Worm (Caenorhabditis elegans) whole organism, L3 larva: ENCODE measurements around the gene air-1.
A peak's percentile ranks its signal among the peaks of the same experiment; 100 is the strongest.

Experiments
- R02D3.7 ChIP-seq: fragments of 150-350 bp; optimal IDR thresholded peaks from 2 replicates; lab custom pipeline; 2014; ENCODE audit warnings: missing biosample characterization, missing genetic modification characterization
- aly-2 ChIP-seq: fragments of 150-350 bp; optimal IDR thresholded peaks from 2 replicates; lab custom pipeline; 2014; ENCODE audit warnings: missing biosample characterization, missing genetic modification characterization
- ama-1 ChIP-seq: fragments of 150-350 bp; optimal IDR thresholded peaks from 2 replicates; lab custom pipeline; 2018
- ceh-16 ChIP-seq: sonication (generic microtip); optimal IDR thresholded peaks from 2 replicates; lab custom pipeline; 2017; ENCODE audit warnings: missing biosample characterization, missing genetic modification characterization
- ceh-28 ChIP-seq: fragments of 150-350 bp; optimal IDR thresholded peaks from 2 replicates; lab custom pipeline; 2014; ENCODE audit warnings: missing biosample characterization, missing genetic modification reagents, missing genetic modification characterization
- ceh-82 ChIP-seq: fragments of 150-350 bp; optimal IDR thresholded peaks from 2 replicates; lab custom pipeline; 2014; ENCODE audit warnings: missing biosample characterization, missing genetic modification characterization
- ceh-9 ChIP-seq: sonication (generic microtip); optimal IDR thresholded peaks from 2 replicates; lab custom pipeline; 2018; ENCODE audit warnings: missing biosample characterization, missing genetic modification characterization
- elt-1 ChIP-seq: fragments of 150-350 bp; optimal IDR thresholded peaks from 2 replicates; lab custom pipeline; 2014; ENCODE audit warnings: missing biosample characterization, missing genetic modification characterization
- elt-2 ChIP-seq: sonication (generic microtip); optimal IDR thresholded peaks from 2 replicates; lab custom pipeline; 2016; ENCODE audit warnings: missing genetic modification reagents, mild to moderate bottlenecking, missing genetic modification characterization, missing compliant biosample characterization
- elt-3 ChIP-seq, 3 experiments: fragments of 150-350 bp in 1 of 3; sonication (generic microtip) in 2 of 3; optimal IDR thresholded peaks; 2 replicates in 2 of 3; 4 replicates in 1 of 3; lab custom pipeline; 2014 to 2017; ENCODE audit warnings: missing biosample characterization in 3 of 3, missing genetic modification characterization in 3 of 3
- fkh-2 ChIP-seq: fragments of 150-350 bp; optimal IDR thresholded peaks from 2 replicates; lab custom pipeline; 2014; ENCODE audit warnings: missing biosample characterization, missing genetic modification reagents, missing genetic modification characterization
- hmg-11 ChIP-seq: sonication (generic microtip); optimal IDR thresholded peaks from 2 replicates; lab custom pipeline; 2016; ENCODE audit warnings: missing genetic modification characterization, missing compliant biosample characterization
- lin-15B ChIP-seq: fragments of 150-350 bp; optimal IDR thresholded peaks from 2 replicates; lab custom pipeline; 2014; ENCODE audit warnings: missing biosample characterization, missing genetic modification characterization
- lsy-12 ChIP-seq: sonication (generic microtip); optimal IDR thresholded peaks from 2 replicates; lab custom pipeline; 2016; ENCODE audit warnings: mild to moderate bottlenecking, missing genetic modification characterization, missing compliant biosample characterization
- mdl-1 ChIP-seq: fragments of 150-350 bp; optimal IDR thresholded peaks from 2 replicates; lab custom pipeline; 2014; ENCODE audit warnings: missing biosample characterization, missing genetic modification characterization
- nfya-1 ChIP-seq: sonication (generic microtip); optimal IDR thresholded peaks from 2 replicates; lab custom pipeline; 2017; ENCODE audit warnings: missing genetic modification characterization, mild to moderate bottlenecking, missing compliant biosample characterization, antibody characterized with exemption, moderate library complexity; ENCODE audit not compliant: insufficient read depth
- nhr-11 ChIP-seq: fragments of 150-350 bp; optimal IDR thresholded peaks from 2 replicates; lab custom pipeline; 2014; ENCODE audit warnings: missing biosample characterization, missing genetic modification characterization
- nhr-12 ChIP-seq: fragments of 150-350 bp; optimal IDR thresholded peaks from 2 replicates; lab custom pipeline; 2014; ENCODE audit warnings: missing biosample characterization, missing genetic modification characterization
- nhr-23 ChIP-seq: fragments of 150-350 bp; optimal IDR thresholded peaks from 2 replicates; lab custom pipeline; 2014; ENCODE audit warnings: missing biosample characterization, missing genetic modification reagents, missing genetic modification characterization
- nhr-237 ChIP-seq: fragments of 150-350 bp; optimal IDR thresholded peaks from 2 replicates; lab custom pipeline; 2014; ENCODE audit warnings: missing biosample characterization, missing genetic modification characterization
- nhr-25 ChIP-seq: sonication (generic microtip); optimal IDR thresholded peaks from 2 replicates; lab custom pipeline; 2017; ENCODE audit warnings: missing biosample characterization, missing genetic modification characterization
- nhr-28 ChIP-seq: fragments of 150-350 bp; optimal IDR thresholded peaks from 2 replicates; lab custom pipeline; 2014; ENCODE audit warnings: missing biosample characterization, missing genetic modification characterization
- nhr-43 ChIP-seq: sonication (generic microtip); optimal IDR thresholded peaks from 2 replicates; lab custom pipeline; 2016; ENCODE audit warnings: mild to moderate bottlenecking, missing genetic modification characterization, missing compliant biosample characterization; ENCODE audit not compliant: poor library complexity, severe bottlenecking
- nhr-67 ChIP-seq: fragments of 150-350 bp; optimal IDR thresholded peaks from 2 replicates; lab custom pipeline; 2014; ENCODE audit warnings: missing biosample characterization, missing genetic modification characterization
- nhr-76 ChIP-seq: fragments of 150-350 bp; sonication (generic microtip); optimal IDR thresholded peaks from 5 replicates; lab custom pipeline; 2014; ENCODE audit warnings: missing biosample characterization, missing genetic modification characterization
- pha-4 ChIP-seq: fragments of 150-350 bp; optimal IDR thresholded peaks from 2 replicates; lab custom pipeline; 2014; ENCODE audit warnings: missing biosample characterization, missing genetic modification reagents, missing genetic modification characterization
- pqm-1 ChIP-seq: fragments of 150-350 bp; optimal IDR thresholded peaks from 2 replicates; lab custom pipeline; 2017; ENCODE audit warnings: missing biosample characterization, missing genetic modification characterization, inconsistent platforms
- snpc-4 ChIP-seq: fragments of 150-350 bp; optimal IDR thresholded peaks from 2 replicates; lab custom pipeline; 2014; ENCODE audit warnings: missing biosample characterization, missing genetic modification characterization
- tbx-2 ChIP-seq: sonication (generic microtip); optimal IDR thresholded peaks from 2 replicates; lab custom pipeline; 2016; ENCODE audit warnings: mild to moderate bottlenecking, missing genetic modification characterization, missing compliant biosample characterization
- unc-39 ChIP-seq: sonication (generic microtip); optimal IDR thresholded peaks from 4 replicates; lab custom pipeline; 2017; ENCODE audit warnings: missing biosample characterization, missing genetic modification characterization
- unc-62 ChIP-seq: fragments of 150-350 bp; sonication (generic microtip); optimal IDR thresholded peaks from 4 replicates; lab custom pipeline; 2014; ENCODE audit warnings: missing biosample characterization, missing genetic modification reagents, missing genetic modification characterization
- ztf-4 ChIP-seq: fragments of 150-350 bp; optimal IDR thresholded peaks from 2 replicates; lab custom pipeline; 2014; ENCODE audit warnings: missing biosample characterization, missing genetic modification characterization

Gene air-1

DNA sequence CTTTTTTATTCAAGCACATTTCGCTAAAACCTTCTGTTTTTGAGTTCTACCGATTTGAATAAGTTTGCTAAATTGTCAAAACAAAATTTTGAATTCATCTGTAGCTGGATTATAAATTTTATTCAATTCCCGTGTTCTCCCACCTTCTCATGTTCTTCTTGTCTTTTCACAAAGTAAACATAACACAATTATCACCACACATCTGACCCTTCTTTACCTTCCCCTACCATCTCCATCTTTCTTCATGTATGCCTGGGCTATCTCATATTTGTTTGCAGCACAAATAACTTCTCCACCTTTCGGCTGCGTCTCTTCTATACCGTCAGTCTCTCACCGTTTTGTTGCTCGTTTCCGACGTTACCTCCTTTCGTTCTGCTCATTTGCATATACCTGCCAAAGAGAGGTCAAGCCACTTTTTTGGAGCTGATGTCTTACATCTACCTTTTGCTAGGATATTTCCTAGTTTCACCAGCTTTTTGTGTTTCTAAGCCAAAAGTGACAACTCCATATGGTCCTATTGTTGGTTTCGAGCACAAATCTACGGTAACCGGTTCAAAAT is 18.1 kb upstream of the air-1 start, which contains the start of gene cest-17:
Gene cest-17, plus strand, starts transcription at position 248 of the 559 bp plus-strand sequence.
- TF ChIP-seq elt-3 (tag; optimal IDR thresholded peaks at IDR 0.05; lab: Kevin White, UChicago): no peak
- peak; percentile 21 for TF ChIP-seq elt-2 (tag; lab: Kevin White, UChicago)
- TF ChIP-seq pha-4 (tag; lab: Kevin White, UChicago): peak; percentile 76
- peak; percentile 16 for TF ChIP-seq pqm-1 (tag; lab: Kevin White, UChicago)

DNA sequence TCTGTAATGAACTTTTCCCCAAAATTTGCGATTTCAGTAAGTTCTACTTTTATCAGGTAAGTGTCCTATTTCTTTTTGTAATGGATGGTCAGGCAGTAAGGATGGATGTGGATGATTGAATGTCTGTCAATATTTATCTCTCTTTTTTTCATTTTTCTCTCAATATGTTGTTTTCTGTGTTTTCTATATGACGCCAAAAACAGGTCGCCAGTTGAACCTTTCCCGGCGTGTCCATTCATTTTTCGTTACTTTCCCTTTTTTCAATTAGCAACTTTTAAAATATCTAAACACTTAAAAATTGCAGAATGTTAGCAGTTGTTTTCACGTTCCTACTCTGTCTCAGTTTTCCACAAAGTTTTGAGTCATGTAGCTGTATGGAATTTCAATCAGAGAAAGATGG is 14.4 kb upstream of the air-1 start, which contains the start of gene timp-1:
Gene timp-1, plus strand, starts transcription at position 305 of the 400 bp plus-strand sequence.
- peak; percentile 45 for TF ChIP-seq nhr-23
- TF ChIP-seq lin-15B (tag; lab: Kevin White, UChicago): no peak

DNA sequence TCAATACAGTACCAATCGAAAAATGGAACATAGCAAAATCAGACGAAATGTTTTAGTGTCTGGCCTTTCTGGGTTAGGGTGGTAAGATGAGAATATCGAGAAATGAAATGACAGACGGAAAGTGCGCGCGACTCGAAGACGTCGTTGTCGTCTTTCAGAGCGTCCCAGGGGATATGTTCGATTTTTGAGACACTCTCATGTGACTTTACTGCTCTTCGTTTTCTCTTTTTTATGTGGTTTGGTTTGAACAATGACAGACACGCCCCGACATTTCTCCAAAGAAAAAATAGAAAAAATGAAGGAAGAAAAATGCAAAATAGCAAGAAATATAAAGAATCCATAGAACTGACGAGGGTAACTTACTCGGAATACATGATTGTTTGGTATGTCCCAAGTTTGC is 10.8 kb upstream of the air-1 start:
- peak; percentile 19 for TF ChIP-seq nfya-1 (tag; lab: Kevin White, UChicago)
- TF ChIP-seq elt-2 (tag; lab: Kevin White, UChicago): no peak

DNA sequence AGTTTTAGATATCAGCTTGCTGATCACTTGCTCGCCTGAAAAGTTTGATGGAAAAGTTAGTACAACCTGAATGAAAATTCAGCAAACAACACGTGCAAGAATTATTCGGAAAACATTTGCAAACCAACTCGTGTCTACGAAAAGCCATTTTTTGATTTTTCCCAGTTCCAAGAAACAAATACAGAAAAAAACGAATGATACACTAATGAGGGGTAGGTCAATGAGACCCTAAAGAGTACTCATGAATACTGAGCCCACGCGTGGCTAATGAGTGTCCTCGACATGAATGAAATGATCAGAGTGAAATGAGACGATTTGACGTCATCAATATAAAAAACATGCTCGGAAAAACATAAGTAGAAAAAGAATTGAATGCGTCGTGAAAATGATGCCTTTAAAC is 9.3 kb upstream of the air-1 start:
- TF ChIP-seq lin-15B (tag; lab: Kevin White, UChicago) (no peak), elt-1 (no peak), nhr-237 (no peak), aly-2 (tag; lab: Kevin White, UChicago) (no peak), nhr-67 (no peak), unc-62 (GFP tag; lab: Kevin White, UChicago) (no peak), pqm-1 (tag; lab: Kevin White, UChicago) (no peak), elt-3 (tag; optimal IDR thresholded peaks at IDR 0.05; lab: Kevin White, UChicago) (no peak), hmg-11 (tag; lab: Kevin White, UChicago) (no peak), ceh-28 (no peak), lsy-12 (no peak), R02D3.7 (tag; lab: Kevin White, UChicago) (no peak), nhr-28 (tag; lab: Kevin White, UChicago) (no peak), nhr-12 (tag; lab: Kevin White, UChicago) (no peak), nhr-11 (tag; lab: Kevin White, UChicago) (no peak), ceh-9 (tag; lab: Kevin White, UChicago) (no peak), nhr-25 (tag; lab: Kevin White, UChicago) (no peak), nhr-43 (tag; lab: Kevin White, UChicago) (no peak)

DNA sequence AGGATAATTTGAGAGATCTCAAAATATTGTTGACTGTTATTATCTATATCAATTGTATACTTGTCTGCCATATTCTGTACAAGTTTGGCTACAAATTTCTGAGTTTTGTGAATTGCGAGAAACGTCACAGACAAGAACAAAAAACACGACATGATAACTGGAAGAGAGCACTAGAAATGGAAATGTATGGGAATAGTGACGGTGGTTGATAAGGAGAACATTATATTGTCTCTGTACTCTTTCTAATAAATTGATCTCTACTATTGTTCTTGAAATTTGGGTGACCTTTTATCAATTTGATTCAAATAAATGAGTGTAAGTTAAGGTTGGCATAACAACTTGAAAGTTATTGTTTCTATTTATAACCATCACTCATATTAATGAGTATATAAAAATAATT is 8.5 kb upstream of the air-1 start:
- TF ChIP-seq fkh-2 (tag; lab: Kevin White, UChicago) (no peak), pqm-1 (tag; lab: Kevin White, UChicago) (peak; percentile 83), elt-2 (tag; lab: Kevin White, UChicago) (peak; percentile 87)

DNA sequence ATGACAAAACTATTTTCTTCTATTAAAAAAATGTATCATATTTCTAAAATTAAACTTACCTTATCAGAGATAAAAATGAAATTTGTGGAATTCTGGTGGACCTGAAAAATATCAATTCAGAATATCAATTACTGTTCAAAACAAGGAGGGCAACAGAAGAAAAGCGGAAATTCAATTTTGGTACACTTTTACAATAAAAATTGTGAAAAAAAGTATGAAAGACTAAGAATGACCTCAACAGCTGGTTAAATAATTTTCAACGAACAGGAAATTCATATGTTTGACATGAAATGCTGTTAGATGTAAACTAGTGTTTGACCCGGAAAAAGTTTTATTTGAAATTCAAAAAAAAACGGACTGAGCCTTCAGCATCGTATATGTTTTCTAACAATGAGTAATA is 7.4 kb upstream of the air-1 start, which contains the start of gene K07C11.7:
Gene K07C11.7, minus strand, starts transcription at position 101 of the 400 bp plus-strand sequence.
- TF ChIP-seq nhr-67: no peak
- no peak for TF ChIP-seq ceh-16 (tag; lab: Kevin White, UChicago)
- TF ChIP-seq aly-2 (tag; lab: Kevin White, UChicago): no peak
- TF ChIP-seq elt-2 (tag; lab: Kevin White, UChicago): no peak
- no peak for TF ChIP-seq unc-39 (tag; lab: Kevin White, UChicago)
- no peak for TF ChIP-seq fkh-2 (tag; lab: Kevin White, UChicago)
- no peak for TF ChIP-seq lsy-12
- TF ChIP-seq nhr-43 (tag; lab: Kevin White, UChicago): no peak
- no peak for TF ChIP-seq nhr-11 (tag; lab: Kevin White, UChicago)
- no peak for TF ChIP-seq lin-15B (tag; lab: Kevin White, UChicago)
- no peak for TF ChIP-seq ceh-9 (tag; lab: Kevin White, UChicago)
- TF ChIP-seq ceh-82: no peak
- TF ChIP-seq nhr-25 (tag; lab: Kevin White, UChicago): no peak
- no peak for TF ChIP-seq snpc-4
- TF ChIP-seq mdl-1 (tag; lab: Kevin White, UChicago): no peak
- no peak for TF ChIP-seq ama-1 (lab: Kevin White, UChicago)
- no peak for TF ChIP-seq ztf-4
- TF ChIP-seq pha-4 (tag; lab: Kevin White, UChicago): no peak
- TF ChIP-seq tbx-2: no peak
- no peak for TF ChIP-seq nhr-76 (tag; lab: Kevin White, UChicago)
- TF ChIP-seq, all 47 proteins: peak for 0
